Worm (Caenorhabditis elegans) whole organism, L4 larva: ENCODE data around the gene arl-5.

Source experiments
- F10B5.3 ChIP-seq: sonication (generic microtip); optimal IDR thresholded peaks from 2 replicates; lab custom pipeline; 2016; ENCODE audit warnings: mild to moderate bottlenecking, missing genetic modification characterization, missing compliant biosample characterization
- Y48G9A.11 ChIP-seq: fragments of 200-800 bp; sonication (Bioruptor generic); IDR thresholded peaks from 2 replicates; pipeline ENCODE4 v1.3.6; 2022; ENCODE audit warnings: missing genetic modification reagents, missing genetic modification characterization, missing compliant biosample characterization
- Y5F2A.4 ChIP-seq: fragments of 200-800 bp; sonication (Bioruptor generic); optimal IDR thresholded peaks from 2 replicates; lab custom pipeline; 2018; ENCODE audit warnings: mild to moderate bottlenecking, missing genetic modification characterization, missing compliant biosample characterization
- Y75B8A.6 ChIP-seq: fragments of 200-800 bp; sonication (Bioruptor generic); IDR thresholded peaks from 2 replicates; pipeline ENCODE4 v1.3.6; 2022; ENCODE audit warnings: missing genetic modification reagents, missing genetic modification characterization, missing compliant biosample characterization
- aha-1 ChIP-seq: fragments of 150-350 bp; peaks from one replicate; lab custom pipeline; 2014; ENCODE audit warnings: missing biosample characterization, missing genetic modification characterization
- ceh-44 ChIP-seq: fragments of 200-800 bp; sonication (Bioruptor generic); IDR thresholded peaks from 2 replicates; pipeline ENCODE4 v1.3.6; 2022; ENCODE audit warnings: missing genetic modification reagents, missing genetic modification characterization, missing compliant biosample characterization
- ces-1 ChIP-seq: fragments of 150-350 bp; sonication (generic microtip); optimal IDR thresholded peaks from 4 replicates; lab custom pipeline; 2014; ENCODE audit warnings: missing biosample characterization, missing genetic modification reagents, missing genetic modification characterization
- cey-2 ChIP-seq: sonication (generic microtip); optimal IDR thresholded peaks from 3 replicates; lab custom pipeline; 2017; ENCODE audit warnings: missing genetic modification characterization, mild to moderate bottlenecking, missing compliant biosample characterization, antibody characterized with exemption, borderline replicate concordance; ENCODE audit not compliant: insufficient read depth
- daf-12 ChIP-seq: fragments of 150-350 bp; optimal IDR thresholded peaks from 2 replicates; lab custom pipeline; 2014; ENCODE audit warnings: missing biosample characterization, missing genetic modification reagents, missing genetic modification characterization
- daf-16 ChIP-seq, 3 experiments: sonication (generic microtip); optimal IDR thresholded peaks; 2 replicates each; lab custom pipeline; 2016 to 2017; ENCODE audit warnings: missing genetic modification characterization in 3 of 3, missing genetic modification reagents in 3 of 3, mild to moderate bottlenecking in 2 of 3, missing compliant biosample characterization in 2 of 3, missing biosample characterization in 1 of 3, moderate library complexity in 1 of 3
- daf-19 ChIP-seq: fragments of 200-800 bp; sonication (Bioruptor generic); conservative IDR thresholded peaks from 2 replicates; pipeline ENCODE4 v1.3.6; 2022; ENCODE audit warnings: missing genetic modification characterization, missing compliant biosample characterization
- daf-8 ChIP-seq: fragments of 200-800 bp; sonication (Bioruptor generic); IDR thresholded peaks from 2 replicates; pipeline ENCODE4 v1.3.6; 2022; ENCODE audit warnings: missing genetic modification characterization, missing compliant biosample characterization
- dmd-6 ChIP-seq: fragments of 200-800 bp; sonication (Bioruptor generic); IDR thresholded peaks from 2 replicates; pipeline ENCODE4 v1.3.6; 2022; ENCODE audit warnings: missing genetic modification reagents, missing genetic modification characterization, missing compliant biosample characterization
- dmd-9 ChIP-seq: fragments of 200-800 bp; sonication (Bioruptor generic); IDR thresholded peaks from 2 replicates; pipeline ENCODE4 v1.3.6; 2022; ENCODE audit warnings: missing genetic modification reagents, missing genetic modification characterization, missing compliant biosample characterization
- dpl-1 ChIP-seq: fragments of 150-350 bp; optimal IDR thresholded peaks from 2 replicates; lab custom pipeline; 2014; ENCODE audit warnings: missing biosample characterization, missing genetic modification reagents, missing genetic modification characterization
- duxl-1 ChIP-seq: sonication (generic microtip); optimal IDR thresholded peaks from 2 replicates; lab custom pipeline; 2016; ENCODE audit warnings: mild to moderate bottlenecking, missing genetic modification characterization, moderate library complexity, missing compliant biosample characterization; ENCODE audit not compliant: poor library complexity
- dve-1 ChIP-seq: sonication (generic microtip); optimal IDR thresholded peaks from 2 replicates; lab custom pipeline; 2017; ENCODE audit warnings: antibody characterized with exemption, mild to moderate bottlenecking, missing genetic modification characterization, missing compliant biosample characterization; ENCODE audit not compliant: insufficient read depth
- egl-27 ChIP-seq: sonication (generic microtip); optimal IDR thresholded peaks from 3 replicates; lab custom pipeline; 2017; ENCODE audit warnings: missing biosample characterization, missing genetic modification reagents, missing genetic modification characterization
- fkh-10 ChIP-seq: fragments of 150-350 bp; optimal IDR thresholded peaks from 2 replicates; lab custom pipeline; 2014; ENCODE audit warnings: missing biosample characterization, missing genetic modification reagents, missing genetic modification characterization
- hif-1 ChIP-seq, 2 experiments: sonication (generic microtip); optimal IDR thresholded peaks; 2 replicates each; lab custom pipeline; 2016 to 2017; ENCODE audit warnings: missing compliant biosample characterization in 2 of 2, missing genetic modification characterization in 2 of 2, missing genetic modification reagents in 2 of 2, missing genotype in 2 of 2, mild to moderate bottlenecking in 1 of 2
- hlh-30 ChIP-seq: sonication (generic microtip); optimal IDR thresholded peaks from 2 replicates; lab custom pipeline; 2017; ENCODE audit warnings: antibody characterized with exemption, mild to moderate bottlenecking, missing genetic modification characterization, missing compliant biosample characterization; ENCODE audit not compliant: insufficient read depth
- hmg-1.1 ChIP-seq: fragments of 200-800 bp; sonication (Bioruptor generic); IDR thresholded peaks from 2 replicates; pipeline ENCODE4 v1.3.6; 2022; ENCODE audit warnings: missing genetic modification reagents, missing genetic modification characterization, missing compliant biosample characterization
- lim-7 ChIP-seq: fragments of 200-800 bp; sonication (Bioruptor generic); IDR thresholded peaks from 2 replicates; pipeline ENCODE4 v1.3.6; 2022; ENCODE audit warnings: missing genetic modification characterization, missing compliant biosample characterization
- lin-1 ChIP-seq: fragments of 200-800 bp; sonication (Bioruptor generic); IDR thresholded peaks from 2 replicates; pipeline ENCODE4 v1.3.6; 2022; ENCODE audit warnings: missing genetic modification reagents, missing genetic modification characterization, missing compliant biosample characterization
- lin-29 ChIP-seq: fragments of 200-800 bp; sonication (Bioruptor generic); IDR thresholded peaks from 2 replicates; pipeline ENCODE4 v1.3.6; 2022; ENCODE audit warnings: missing genetic modification reagents, missing genetic modification characterization, missing compliant biosample characterization
- lsy-2 ChIP-seq, 2 experiments: fragments of 150-350 bp in 1 of 2; sonication (generic microtip) in 1 of 2; optimal IDR thresholded peaks; 2 replicates each; lab custom pipeline; 2014 to 2017; ENCODE audit warnings: missing biosample characterization in 2 of 2, missing genetic modification characterization in 2 of 2
- mdl-1 ChIP-seq, 2 experiments: fragments of 150-350 bp in 1 of 2; sonication (generic microtip) in 1 of 2; optimal IDR thresholded peaks; 2 replicates each; lab custom pipeline; 2014 to 2017; ENCODE audit warnings: missing biosample characterization in 2 of 2, missing genetic modification characterization in 2 of 2
- mep-1 ChIP-seq: fragments of 150-350 bp; sonication (generic microtip); optimal IDR thresholded peaks from 3 replicates; lab custom pipeline; 2014; ENCODE audit warnings: missing biosample characterization, missing genetic modification characterization
- mes-2 ChIP-seq: sonication (generic microtip); optimal IDR thresholded peaks from 2 replicates; lab custom pipeline; 2016; ENCODE audit warnings: missing genotype, mild to moderate bottlenecking, missing genetic modification characterization, missing compliant biosample characterization; ENCODE audit not compliant: poor library complexity, severe bottlenecking
- mxl-3 ChIP-seq: fragments of 200-800 bp; sonication (Bioruptor generic); optimal IDR thresholded peaks from 2 replicates; lab custom pipeline; 2018; ENCODE audit warnings: mild to moderate bottlenecking, missing genetic modification characterization, missing compliant biosample characterization
- nhr-102 ChIP-seq: sonication (generic microtip); optimal IDR thresholded peaks from 2 replicates; lab custom pipeline; 2016; ENCODE audit warnings: mild to moderate bottlenecking, missing genetic modification characterization, moderate library complexity, missing compliant biosample characterization
- nhr-111 ChIP-seq: fragments of 200-800 bp; sonication (Bioruptor generic); optimal IDR thresholded peaks from 2 replicates; lab custom pipeline; 2018; ENCODE audit warnings: mild to moderate bottlenecking, missing genetic modification characterization, missing compliant biosample characterization
- nhr-42 ChIP-seq: fragments of 200-800 bp; sonication (Bioruptor generic); IDR thresholded peaks from 2 replicates; pipeline ENCODE4 v1.3.6; 2022; ENCODE audit warnings: missing genetic modification characterization, missing compliant biosample characterization
- nhr-48 ChIP-seq: sonication (generic microtip); optimal IDR thresholded peaks from 2 replicates; lab custom pipeline; 2016; ENCODE audit warnings: mild to moderate bottlenecking, missing genetic modification characterization, missing compliant biosample characterization
- nhr-6 ChIP-seq: fragments of 150-350 bp; optimal IDR thresholded peaks from 2 replicates; lab custom pipeline; 2014; ENCODE audit warnings: missing biosample characterization, missing genetic modification characterization
- nhr-77 ChIP-seq: fragments of 150-350 bp; optimal IDR thresholded peaks from 2 replicates; lab custom pipeline; 2014; ENCODE audit warnings: missing biosample characterization, missing genetic modification characterization
- php-3 ChIP-seq: fragments of 200-800 bp; sonication (Bioruptor generic); IDR thresholded peaks from 2 replicates; pipeline ENCODE4 v1.3.6; 2022; ENCODE audit warnings: missing genetic modification reagents, missing genetic modification characterization, missing compliant biosample characterization
- rbr-2 ChIP-seq: sonication (generic microtip); optimal IDR thresholded peaks from 2 replicates; lab custom pipeline; 2016; ENCODE audit warnings: missing genotype, missing genetic modification characterization, missing compliant biosample characterization
- sdz-12 ChIP-seq: fragments of 200-800 bp; sonication (Bioruptor generic); optimal IDR thresholded peaks from 2 replicates; lab custom pipeline; 2018; ENCODE audit warnings: mild to moderate bottlenecking, missing genetic modification characterization, missing compliant biosample characterization
- skn-1 ChIP-seq: fragments of 150-350 bp; optimal IDR thresholded peaks from 2 replicates; lab custom pipeline; 2014; ENCODE audit warnings: missing biosample characterization, missing genetic modification characterization
- snpc-1.2 ChIP-seq: fragments of 200-800 bp; sonication (Bioruptor generic); IDR thresholded peaks from 2 replicates; pipeline ENCODE4 v1.3.6; 2022; ENCODE audit warnings: missing genetic modification reagents, missing genetic modification characterization, missing compliant biosample characterization
- snpc-4 ChIP-seq: fragments of 150-350 bp; optimal IDR thresholded peaks from 2 replicates; lab custom pipeline; 2014; ENCODE audit warnings: missing biosample characterization, missing genetic modification characterization
- spr-3 ChIP-seq: fragments of 200-800 bp; sonication (Bioruptor generic); optimal IDR thresholded peaks from 2 replicates; lab custom pipeline; 2018; ENCODE audit warnings: mild to moderate bottlenecking, missing genetic modification characterization, missing compliant biosample characterization
- zag-1 ChIP-seq: fragments of 150-350 bp; optimal IDR thresholded peaks from 2 replicates; lab custom pipeline; 2014; ENCODE audit warnings: missing biosample characterization, missing genetic modification characterization
- zfp-3 ChIP-seq: fragments of 200-800 bp; sonication (Bioruptor generic); conservative IDR thresholded peaks from 2 replicates; pipeline ENCODE4 v1.3.6; 2022; ENCODE audit warnings: missing genetic modification reagents, missing genetic modification characterization, missing compliant biosample characterization
- ztf-7 ChIP-seq: fragments of 150-350 bp; optimal IDR thresholded peaks from 2 replicates; lab custom pipeline; 2014; ENCODE audit warnings: missing biosample characterization, missing genetic modification characterization

The arl-5 gene

ce11 chrIII:9862469-9862868, 39.4 kb downstream of the arl-5 start:
- TF ChIP-seq ceh-44 (GFP tag; lab: Robert Waterston, UW): no peak
- no peak for TF ChIP-seq hif-1 (tag; optimal IDR thresholded peaks at IDR 0.05; lab: Kevin White, UChicago)
- peak in 1 of 2 experiments; percentile 56 for TF ChIP-seq lsy-2 (tag; optimal IDR thresholded peaks at IDR 0.05; lab: Kevin White, UChicago)

DNA sequence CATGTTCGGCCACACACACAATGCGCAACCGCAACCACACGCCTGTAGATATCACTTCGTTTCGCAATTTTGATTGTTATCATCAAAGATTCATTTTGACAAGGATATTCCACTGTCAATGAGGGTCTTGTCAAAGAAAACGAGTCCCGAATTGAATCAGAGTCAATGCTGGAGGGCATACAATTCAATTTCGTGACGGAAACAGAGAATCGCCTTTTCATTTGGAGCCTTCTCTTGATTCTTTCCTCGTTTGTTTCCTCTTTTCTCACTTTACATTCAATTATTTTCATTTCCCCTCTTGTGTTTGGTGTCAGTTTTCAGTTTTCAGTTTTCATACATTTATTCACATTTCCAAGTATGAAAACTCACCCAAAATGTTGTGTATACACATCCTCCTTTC, 44.3 kb downstream of the arl-5 start:
- TF ChIP-seq php-3 (GFP tag; lab: Robert Waterston, UW): no peak
- no peak for TF ChIP-seq skn-1 (tag; lab: Kevin White, UChicago)
- TF ChIP-seq dve-1: no peak
- TF ChIP-seq nhr-42 (GFP tag; lab: Robert Waterston, UW): no peak
- TF ChIP-seq spr-3 (GFP tag; lab: Kevin White, UChicago): no peak
- TF ChIP-seq ces-1 (GFP tag; lab: Kevin White, UChicago): peak; percentile 51
- TF ChIP-seq dmd-6 (GFP tag; lab: Robert Waterston, UW): 0 out of 2 replicates have a peak, but pooled peaks have one; percentile 16
- no peak for TF ChIP-seq daf-8 (GFP tag; lab: Robert Waterston, UW)
- TF ChIP-seq nhr-111 (GFP tag; lab: Kevin White, UChicago): no peak
- no peak for TF ChIP-seq mes-2
- TF ChIP-seq daf-12: no peak
- TF ChIP-seq Y5F2A.4 (GFP tag; lab: Kevin White, UChicago): no peak
- no peak for TF ChIP-seq hmg-1.1 (GFP tag; lab: Robert Waterston, UW)
- TF ChIP-seq lin-29: no peak
- no peak for TF ChIP-seq zfp-3 (GFP tag; lab: Robert Waterston, UW)
- TF ChIP-seq mxl-3 (GFP tag; lab: Kevin White, UChicago): peak; percentile 12
- no peak for TF ChIP-seq snpc-4 (tag; lab: Kevin White, UChicago)
- TF ChIP-seq duxl-1: no peak
- no peak for TF ChIP-seq daf-16 (GFP tag; optimal IDR thresholded peaks at IDR 0.05; lab: Kevin White, UChicago)
- no peak for TF ChIP-seq daf-16 (tag; optimal IDR thresholded peaks at IDR 0.05; lab: Kevin White, UChicago)
- peak; percentile 10 for TF ChIP-seq hlh-30
- TF ChIP-seq dpl-1 (GFP tag; lab: Kevin White, UChicago): no peak
- peak; percentile 22 for TF ChIP-seq fkh-10 (GFP tag; lab: Kevin White, UChicago)

DNA sequence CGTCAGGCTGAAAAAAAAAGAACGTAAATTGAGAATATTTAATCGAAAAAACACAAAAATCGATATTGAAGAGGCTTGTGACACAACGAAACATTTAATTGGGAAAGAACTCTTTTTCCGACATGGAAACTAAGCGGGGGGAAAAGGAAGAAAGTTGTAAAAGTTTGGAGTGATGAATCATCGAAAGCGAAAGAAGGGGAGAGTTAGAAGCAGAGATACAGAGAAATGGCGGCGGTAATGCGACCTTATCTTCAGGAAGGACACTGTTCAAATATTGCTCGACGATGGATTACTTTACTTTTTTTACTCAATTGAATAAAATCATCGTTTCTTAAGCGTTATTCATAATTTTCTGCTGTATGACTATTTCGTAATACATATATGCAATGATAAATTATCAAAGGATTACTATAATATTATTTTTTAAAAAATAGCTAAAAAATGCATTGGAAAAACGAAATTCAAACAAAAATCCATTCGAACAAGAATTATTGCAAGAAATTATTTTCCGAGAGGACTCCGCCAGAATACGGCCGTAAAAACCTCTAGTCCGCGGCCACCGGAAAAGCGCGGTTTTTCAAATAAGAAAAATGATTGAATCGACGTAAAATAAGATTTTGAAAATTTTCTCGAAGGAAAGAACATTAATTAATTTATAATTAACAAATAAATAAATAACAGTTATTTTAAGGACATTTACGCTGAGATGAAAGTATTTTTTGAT, 44.9 kb downstream of the arl-5 start, which contains the start of gene dhhc-4:
Gene dhhc-4 (minus strand): TSS at position 13 of the 724 bp plus-strand sequence.
- TF ChIP-seq mep-1 (tag; lab: Kevin White, UChicago) (peak; percentile 48), zag-1 (tag; lab: Kevin White, UChicago) (no peak), lin-1 (GFP tag; lab: Robert Waterston, UW) (no peak), hmg-1.1 (GFP tag; lab: Robert Waterston, UW) (no peak), cey-2 (tag; lab: Kevin White, UChicago) (no peak), dmd-9 (GFP tag; lab: Robert Waterston, UW) (peak; percentile 79), rbr-2 (tag; lab: Kevin White, UChicago) (peak; percentile 51), mes-2 (peak; percentile 99), lim-7 (no peak), aha-1 (tag; lab: Kevin White, UChicago) (peak; percentile 13), sdz-12 (GFP tag; lab: Kevin White, UChicago) (peak; percentile 54), nhr-77 (tag; lab: Kevin White, UChicago) (no peak), nhr-6 (tag; lab: Kevin White, UChicago) (peak; percentile 71), daf-19 (0 out of 2 replicates have a peak, but pooled peaks have one; percentile 14), egl-27 (tag; lab: Kevin White, UChicago) (no peak), ztf-7 (no peak), snpc-1.2 (GFP tag; lab: Robert Waterston, UW) (no peak), Y75B8A.6 (GFP tag; lab: Robert Waterston, UW) (no peak), mdl-1 (tag; optimal IDR thresholded peaks at IDR 0.05; lab: Kevin White, UChicago) (no peak), F10B5.3 (tag; lab: Kevin White, UChicago) (peak; percentile 5), hif-1 (tag; optimal IDR thresholded peaks at IDR 0.05; lab: Kevin White, UChicago) (peak in 1 of 2 experiments; percentile 91), nhr-102 (tag; lab: Kevin White, UChicago) (peak; percentile 57), nhr-48 (tag; lab: Kevin White, UChicago) (no peak), Y48G9A.11 (GFP tag; lab: Robert Waterston, UW) (peak; percentile 54; the same call in 1 of the 2 replicates), dpl-1 (GFP tag; lab: Kevin White, UChicago) (peak; percentile 94)
